Worm (Caenorhabditis elegans) whole organism, mixed stage, embryonic: ENCODE results near the gene F42C5.4.

ENCODE experiments used
- bed-3 ChIP-seq: fragments of 200-800 bp; sonication (Bioruptor generic); optimal IDR thresholded peaks from 3 replicates; lab custom pipeline; 2018; ENCODE audit warnings: mild to moderate bottlenecking, missing genetic modification characterization, moderate library complexity, missing compliant biosample characterization
- blmp-1 ChIP-seq: fragments of 150-350 bp; optimal IDR thresholded peaks from 2 replicates; lab custom pipeline; 2014; ENCODE audit warnings: missing biosample characterization, missing genetic modification characterization
- elt-3 ChIP-seq: fragments of 150-350 bp; optimal IDR thresholded peaks from 2 replicates; lab custom pipeline; 2014; ENCODE audit warnings: missing biosample characterization, missing genetic modification characterization
- mep-1 ChIP-seq: fragments of 150-350 bp; optimal IDR thresholded peaks from 2 replicates; lab custom pipeline; 2017; ENCODE audit warnings: missing biosample characterization, missing genetic modification reagents, missing genetic modification characterization, inconsistent platforms
- mls-2 ChIP-seq: sonication (generic microtip); optimal IDR thresholded peaks from 2 replicates; lab custom pipeline; 2016; ENCODE audit warnings: mild to moderate bottlenecking, missing genetic modification characterization, moderate library complexity, missing compliant biosample characterization
- nhr-12 ChIP-seq: fragments of 150-350 bp; optimal IDR thresholded peaks from 2 replicates; lab custom pipeline; 2014; ENCODE audit warnings: missing biosample characterization, missing genetic modification characterization
- nhr-237 ChIP-seq: fragments of 150-350 bp; optimal IDR thresholded peaks from 2 replicates; lab custom pipeline; 2014; ENCODE audit warnings: missing biosample characterization, missing genetic modification characterization
- sptf-1 ChIP-seq: sonication (generic microtip); optimal IDR thresholded peaks from 2 replicates; lab custom pipeline; 2017; ENCODE audit warnings: mild to moderate bottlenecking, missing genetic modification characterization, moderate library complexity, missing compliant biosample characterization

ce11 chrIV:7285839-7286238 lies 6.1 kb downstream of the F42C5.4 start, which contains the start of gene C06E4.8:
- TF ChIP-seq sptf-1 (tag; lab: Kevin White, UChicago), result no peak
- TF ChIP-seq elt-3 (tag; lab: Kevin White, UChicago), result no peak
- no peak for TF ChIP-seq mep-1 (tag; lab: Kevin White, UChicago)
- TF ChIP-seq mls-2 (tag; lab: Kevin White, UChicago), result no peak
- no peak for TF ChIP-seq blmp-1 (tag; lab: Kevin White, UChicago)
- no peak for TF ChIP-seq bed-3
- TF ChIP-seq nhr-12 (tag; lab: Kevin White, UChicago), result no peak
- TF ChIP-seq nhr-237 (tag; lab: Kevin White, UChicago), result no peak
